Fruit fly (Drosophila melanogaster) whole organism, adult: ENCODE results near the gene kek4.

Experiments used
- CG11617 ChIP-seq: fragments of 200-800 bp; sonication (Bioruptor generic); optimal IDR thresholded peaks from 2 replicates; lab custom pipeline; 2017; ENCODE audit warnings: mild to moderate bottlenecking, missing biosample characterization, missing genetic modification reagents, missing genetic modification characterization
- CG12768 ChIP-seq: fragments of 200-800 bp; sonication (Bioruptor generic); optimal IDR thresholded peaks from 2 replicates; lab custom pipeline; 2017; ENCODE audit warnings: missing biosample characterization, missing genetic modification characterization, mild to moderate bottlenecking, moderate library complexity, missing genetic modification reagents
- CG14711 ChIP-seq: fragments of 200-800 bp; sonication (Bioruptor generic); optimal IDR thresholded peaks from 2 replicates; lab custom pipeline; 2018; ENCODE audit warnings: missing biosample characterization, mild to moderate bottlenecking, missing genetic modification characterization, moderate library complexity
- CG1620 ChIP-seq: fragments of 200-800 bp; sonication (Bioruptor generic); optimal IDR thresholded peaks from 2 replicates; lab custom pipeline; 2016; ENCODE audit warnings: missing biosample characterization, missing genetic modification characterization
- CG33017 ChIP-seq: fragments of 200-800 bp; sonication (Bioruptor generic); optimal IDR thresholded peaks from 2 replicates; lab custom pipeline; 2018; ENCODE audit warnings: missing biosample characterization, mild to moderate bottlenecking, missing genetic modification characterization, moderate library complexity
- CG5204 ChIP-seq: fragments of 200-800 bp; sonication (Bioruptor generic); optimal IDR thresholded peaks from 2 replicates; lab custom pipeline; 2016; ENCODE audit warnings: missing biosample characterization, missing genetic modification characterization
- CG7045 ChIP-seq: fragments of 200-800 bp; sonication (Bioruptor generic); optimal IDR thresholded peaks from 2 replicates; lab custom pipeline; 2017; ENCODE audit warnings: missing biosample characterization, mild to moderate bottlenecking, missing genetic modification characterization
- CG7101 ChIP-seq: fragments of 200-800 bp; sonication (Bioruptor generic); optimal IDR thresholded peaks from 2 replicates; lab custom pipeline; 2018; ENCODE audit warnings: missing biosample characterization, mild to moderate bottlenecking, missing genetic modification characterization, moderate library complexity
- Clk ChIP-seq: fragments of 200-800 bp; sonication (Bioruptor generic); optimal IDR thresholded peaks from 2 replicates; lab custom pipeline; 2017; ENCODE audit warnings: missing biosample characterization, missing genetic modification characterization
- Crg-1 ChIP-seq: fragments of 200-800 bp; sonication (Bioruptor generic); optimal IDR thresholded peaks from 2 replicates; lab custom pipeline; 2016; ENCODE audit warnings: missing biosample characterization, missing genetic modification characterization
- Hr96 ChIP-seq: fragments of 200-800 bp; sonication (Bioruptor generic); optimal IDR thresholded peaks from 2 replicates; lab custom pipeline; 2016; ENCODE audit warnings: missing biosample characterization, missing genetic modification characterization
- Mnt ChIP-seq: fragments of 200-800 bp; sonication (Bioruptor generic); optimal IDR thresholded peaks from 2 replicates; lab custom pipeline; 2016; ENCODE audit warnings: missing biosample characterization, mild to moderate bottlenecking, missing genetic modification characterization
- bab1 ChIP-seq: fragments of 200-800 bp; sonication (Bioruptor generic); optimal IDR thresholded peaks from 3 replicates; lab custom pipeline; 2019; ENCODE audit warnings: missing biosample characterization, mild to moderate bottlenecking, missing genetic modification characterization, moderate library complexity
- cic ChIP-seq: fragments of 200-800 bp; sonication (Bioruptor generic); optimal IDR thresholded peaks from 2 replicates; lab custom pipeline; 2017; ENCODE audit warnings: missing biosample characterization, mild to moderate bottlenecking, missing genetic modification characterization, moderate library complexity
- cnc ChIP-seq, 2 experiments: fragments of >200 bp; optimal IDR thresholded peaks; 2 replicates each; lab custom pipeline; 2017
- kay ChIP-seq: fragments of 200-800 bp; sonication (Bioruptor generic); peaks from one replicate; lab custom pipeline; 2016; ENCODE audit warnings: missing biosample characterization, missing genetic modification characterization, borderline replicate concordance
- ovo ChIP-seq: fragments of 200-800 bp; sonication (Bioruptor generic); optimal IDR thresholded peaks from 2 replicates; lab custom pipeline; 2016; ENCODE audit warnings: missing biosample characterization, missing genetic modification characterization
- pad ChIP-seq: fragments of 200-800 bp; sonication (Bioruptor generic); optimal IDR thresholded peaks from 3 replicates; lab custom pipeline; 2017; ENCODE audit warnings: missing biosample characterization, missing genetic modification characterization, mild to moderate bottlenecking, moderate library complexity, missing genetic modification reagents
- tj ChIP-seq: fragments of 200-800 bp; sonication (Bioruptor generic); optimal IDR thresholded peaks from 3 replicates; lab custom pipeline; 2017; ENCODE audit warnings: missing biosample characterization, mild to moderate bottlenecking, missing genetic modification characterization, moderate library complexity
- toe ChIP-seq: fragments of 200-800 bp; sonication (Bioruptor generic); optimal IDR thresholded peaks from 2 replicates; lab custom pipeline; 2016; ENCODE audit warnings: missing biosample characterization, missing genetic modification characterization

Gene kek4

DNA sequence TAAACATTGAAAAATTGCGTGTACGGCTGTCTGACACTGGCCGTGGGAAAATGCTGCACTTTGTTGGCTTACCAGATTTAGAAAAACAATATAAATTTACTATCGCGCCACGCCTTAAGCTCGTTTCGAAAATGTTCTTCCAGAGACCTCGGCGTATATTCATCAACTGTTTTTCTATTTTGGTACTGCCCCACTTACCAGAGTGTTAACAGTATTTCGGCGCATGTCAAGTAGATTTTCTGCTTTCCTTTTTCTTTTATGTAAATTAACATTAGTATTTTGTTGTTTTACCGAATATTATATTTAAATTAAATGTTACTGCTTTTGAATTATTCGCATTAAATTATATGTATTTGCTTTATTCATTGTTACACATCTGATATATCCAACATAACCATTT is at the start of gene kek4:
TSS of gene kek4 (minus strand) at position 341 of the 400 bp plus-strand sequence.
- no peak for TF ChIP-seq CG14711 (tag; lab: Kevin White, UChicago)
- TF ChIP-seq CG5204, result no peak
- TF ChIP-seq pad, result no peak
- TF ChIP-seq Hr96 (GFP tag; lab: Kevin White, UChicago), result no peak
- TF ChIP-seq CG12768 (GFP tag; lab: Kevin White, UChicago), result no peak
- TF ChIP-seq bab1, result no peak
- no peak for TF ChIP-seq CG7101 (tag; lab: Kevin White, UChicago)
- TF ChIP-seq kay (GFP tag; lab: Kevin White, UChicago), result no peak
- no peak for TF ChIP-seq CG1620 (GFP tag; lab: Kevin White, UChicago)
- TF ChIP-seq Mnt (GFP tag; lab: Kevin White, UChicago), result no peak
- no peak for TF ChIP-seq CG11617 (GFP tag; lab: Kevin White, UChicago)
- TF ChIP-seq toe (GFP tag; lab: Kevin White, UChicago), result no peak
- TF ChIP-seq tj (GFP tag; lab: Kevin White, UChicago), result no peak
- TF ChIP-seq Clk (GFP tag; lab: Kevin White, UChicago), result no peak
- TF ChIP-seq CG33017 (tag; lab: Kevin White, UChicago), result no peak
- no peak for TF ChIP-seq ovo

DNA sequence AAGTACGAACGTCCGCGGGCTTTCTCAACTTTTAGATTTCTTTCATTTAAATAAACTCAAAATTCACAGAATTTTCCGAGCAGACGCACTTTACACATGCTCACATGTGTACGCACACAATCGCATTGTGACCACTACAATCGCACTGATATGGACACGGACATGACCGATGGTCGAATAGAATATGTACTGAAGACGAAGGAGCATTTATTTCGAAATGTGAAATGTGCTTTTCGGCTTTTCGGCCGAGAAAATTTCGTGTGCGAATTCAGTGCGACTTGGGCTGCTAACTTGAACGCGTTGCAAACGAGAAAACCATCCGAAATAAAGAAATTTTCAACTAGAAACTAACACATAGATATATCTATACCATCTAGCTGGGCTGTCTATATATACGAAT is 45.6 kb upstream of the kek4 start, which contains the start of gene CG44085:
TSS of gene CG44085 (plus strand) at position 269 of the 400 bp plus-strand sequence.
- TF ChIP-seq CG7101 (tag; lab: Kevin White, UChicago), result no peak
- TF ChIP-seq Clk (GFP tag; lab: Kevin White, UChicago), result no peak
- TF ChIP-seq Mnt (GFP tag; lab: Kevin White, UChicago), result no peak
- no peak for TF ChIP-seq CG11617 (GFP tag; lab: Kevin White, UChicago)
- no peak for TF ChIP-seq cic
- TF ChIP-seq bab1, result no peak
- no peak for TF ChIP-seq pad
- no peak for TF ChIP-seq CG7045 (GFP tag; lab: Kevin White, UChicago)
- no peak for TF ChIP-seq Crg-1 (GFP tag; lab: Kevin White, UChicago)
- no peak for TF ChIP-seq CG5204
- no peak for TF ChIP-seq toe (GFP tag; lab: Kevin White, UChicago)
- TF ChIP-seq CG1620 (GFP tag; lab: Kevin White, UChicago), result no peak
- TF ChIP-seq CG33017 (tag; lab: Kevin White, UChicago), result no peak
- TF ChIP-seq CG14711 (tag; lab: Kevin White, UChicago), result no peak
- no peak for TF ChIP-seq ovo
- no peak for TF ChIP-seq CG12768 (GFP tag; lab: Kevin White, UChicago)
- TF ChIP-seq tj (GFP tag; lab: Kevin White, UChicago), result no peak
- no peak for TF ChIP-seq cnc (optimal IDR thresholded peaks at IDR 0.05; lab: Kevin White, UChicago)

- TF ChIP-seq pad (no peak), toe (GFP tag; lab: Kevin White, UChicago) (no peak), tj (GFP tag; lab: Kevin White, UChicago) (no peak), bab1 (no peak), Mnt (GFP tag; lab: Kevin White, UChicago) (no peak), Crg-1 (GFP tag; lab: Kevin White, UChicago) (no peak), CG14711 (tag; lab: Kevin White, UChicago) (no peak), CG12768 (GFP tag; lab: Kevin White, UChicago) (no peak), CG1620 (GFP tag; lab: Kevin White, UChicago) (no peak)
Measured at dm6 chr2L:13259643-13260042, 44.5 kb upstream of the kek4 start, which contains the start of gene CG31730. Gene CG31730, minus strand, starts transcription at chr2L:13259743.

- TF ChIP-seq CG14711 (tag; lab: Kevin White, UChicago) (no peak), toe (GFP tag; lab: Kevin White, UChicago) (no peak), CG33017 (tag; lab: Kevin White, UChicago) (no peak), CG11617 (GFP tag; lab: Kevin White, UChicago) (no peak), Mnt (GFP tag; lab: Kevin White, UChicago) (no peak), Clk (GFP tag; lab: Kevin White, UChicago) (no peak), CG12768 (GFP tag; lab: Kevin White, UChicago) (no peak), Hr96 (GFP tag; lab: Kevin White, UChicago) (no peak), ovo (no peak), CG5204 (no peak), cic (no peak), CG7045 (GFP tag; lab: Kevin White, UChicago) (no peak)
Measured at dm6 chr2L:13258702-13259101, 43.6 kb upstream of the kek4 start.

DNA sequence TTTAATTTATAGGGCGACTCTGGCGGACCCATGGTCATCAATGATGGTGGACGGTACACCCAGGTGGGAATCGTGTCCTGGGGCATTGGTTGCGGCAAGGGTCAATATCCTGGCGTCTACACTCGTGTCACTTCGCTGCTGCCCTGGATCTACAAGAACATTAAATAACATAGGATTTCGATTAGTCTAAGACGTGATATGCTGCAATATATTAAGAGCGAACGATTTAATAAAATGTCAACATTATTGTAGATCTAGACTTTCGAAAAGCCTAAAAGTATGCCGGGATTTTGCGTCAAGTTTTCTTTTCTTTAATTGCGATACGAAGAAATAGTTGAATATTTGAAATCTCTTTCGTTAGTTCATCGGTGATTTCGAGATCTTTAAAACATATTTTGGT is 42.0 kb upstream of the kek4 start, which contains the start of gene Naa20B:
TSS of gene Naa20B (plus strand) at position 301 of the 400 bp plus-strand sequence.
- TF ChIP-seq CG12768 (GFP tag; lab: Kevin White, UChicago), result no peak
- TF ChIP-seq Crg-1 (GFP tag; lab: Kevin White, UChicago), result no peak
- TF ChIP-seq CG5204, result no peak
- no peak for TF ChIP-seq toe (GFP tag; lab: Kevin White, UChicago)
- TF ChIP-seq CG14711 (tag; lab: Kevin White, UChicago), result no peak
- TF ChIP-seq ovo, result no peak
- no peak for TF ChIP-seq cnc (optimal IDR thresholded peaks at IDR 0.05; lab: Kevin White, UChicago)
- TF ChIP-seq Hr96 (GFP tag; lab: Kevin White, UChicago), result no peak
- no peak for TF ChIP-seq pad
- TF ChIP-seq CG11617 (GFP tag; lab: Kevin White, UChicago), result no peak
- no peak for TF ChIP-seq CG7101 (tag; lab: Kevin White, UChicago)
- no peak for TF ChIP-seq Mnt (GFP tag; lab: Kevin White, UChicago)
- TF ChIP-seq cic, result no peak
- TF ChIP-seq bab1, result no peak
- no peak for TF ChIP-seq CG33017 (tag; lab: Kevin White, UChicago)
- TF ChIP-seq kay (GFP tag; lab: Kevin White, UChicago), result no peak
- no peak for TF ChIP-seq Clk (GFP tag; lab: Kevin White, UChicago)

dm6 chr2L:13251167-13251566 is 36.0 kb upstream of the kek4 start:
- no peak for TF ChIP-seq CG1620 (GFP tag; lab: Kevin White, UChicago)
- TF ChIP-seq Crg-1 (GFP tag; lab: Kevin White, UChicago), result no peak
- no peak for TF ChIP-seq ovo
- TF ChIP-seq bab1, result no peak
- TF ChIP-seq CG7101 (tag; lab: Kevin White, UChicago), result no peak
- no peak for TF ChIP-seq CG5204
- no peak for TF ChIP-seq Clk (GFP tag; lab: Kevin White, UChicago)
- no peak for TF ChIP-seq CG7045 (GFP tag; lab: Kevin White, UChicago)
- no peak for TF ChIP-seq Hr96 (GFP tag; lab: Kevin White, UChicago)
- no peak for TF ChIP-seq Mnt (GFP tag; lab: Kevin White, UChicago)
- TF ChIP-seq CG11617 (GFP tag; lab: Kevin White, UChicago), result no peak
- no peak for TF ChIP-seq kay (GFP tag; lab: Kevin White, UChicago)
- no peak for TF ChIP-seq pad
- TF ChIP-seq toe (GFP tag; lab: Kevin White, UChicago), result no peak
- TF ChIP-seq CG14711 (tag; lab: Kevin White, UChicago), result no peak
- no peak for TF ChIP-seq cic
- TF ChIP-seq CG12768 (GFP tag; lab: Kevin White, UChicago), result no peak
- TF ChIP-seq cnc (optimal IDR thresholded peaks at IDR 0.05; lab: Kevin White, UChicago), result no peak
- no peak for TF ChIP-seq tj (GFP tag; lab: Kevin White, UChicago)
- TF ChIP-seq CG33017 (tag; lab: Kevin White, UChicago), result no peak
